Fruit fly (Drosophila melanogaster): ENCODE results near the gene CG42526.
A peak's percentile ranks its signal among the peaks of the same experiment; 100 is the strongest.

The CG42526 gene

DNA sequence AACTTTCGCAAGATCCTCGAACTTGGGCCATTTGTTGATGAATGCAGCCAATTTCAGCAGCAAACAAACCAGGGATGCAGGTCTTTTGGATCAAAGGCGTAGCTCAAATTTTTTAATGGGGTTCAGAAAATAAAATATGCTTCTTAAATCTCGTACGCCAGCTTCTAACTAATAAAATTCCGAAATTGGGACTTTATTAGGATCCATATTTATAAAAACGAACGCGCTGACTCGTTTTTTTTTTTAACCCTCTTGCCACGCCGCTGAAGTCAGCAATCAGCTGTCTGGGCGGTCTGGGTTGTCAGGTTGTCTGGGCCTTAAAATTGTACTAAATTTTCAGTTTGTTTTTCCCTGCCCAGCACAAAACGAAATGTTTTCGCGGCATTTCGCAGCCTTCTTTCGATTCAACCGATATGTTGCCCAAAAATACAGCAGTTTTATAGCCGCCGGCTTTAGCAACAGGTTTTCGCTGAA is 22.5 kb upstream of the CG42526 start, which contains the start of gene CG3437:
TSS of gene CG3437 (minus strand) at position 51 of the 474 bp plus-strand sequence.
- peak; percentile 96 for TF ChIP-seq CG7928 (GFP tag; optimal IDR thresholded peaks at IDR 0.05)
- peak; percentile 40 for TF ChIP-seq Dp (GFP tag; optimal IDR thresholded peaks at IDR 0.05)
- peak; percentile 99 for TF ChIP-seq CG2678 (tag; optimal IDR thresholded peaks at IDR 0.05)
- no peak for TF ChIP-seq h (optimal IDR thresholded peaks at IDR 0.05)
- TF ChIP-seq CG15514 (GFP tag; optimal IDR thresholded peaks at IDR 0.05), result peak; percentile 95
- TF ChIP-seq rib (GFP tag; IDR thresholded peaks at IDR 0.05), result peak; percentile 99
- TF ChIP-seq CG8290 (GFP tag; optimal IDR thresholded peaks at IDR 0.05), result peak; percentile 97
- TF ChIP-seq CG8290 (tag; optimal IDR thresholded peaks at IDR 0.05), result peak; percentile 96 to 98
- peak; percentile 99 for TF ChIP-seq Aef1 (GFP tag; IDR thresholded peaks at IDR 0.05)
- peak; percentile 96 for TF ChIP-seq aop (GFP tag; IDR thresholded peaks at IDR 0.05)
- peak; percentile 97 for TF ChIP-seq CG43689 (GFP tag; IDR thresholded peaks at IDR 0.05)
- peak; percentile 99 for TF ChIP-seq CG6689 (GFP tag; IDR thresholded peaks at IDR 0.05)
- TF ChIP-seq wek (GFP tag; optimal IDR thresholded peaks at IDR 0.05), result peak; percentile 90
- peak; percentile 97 for TF ChIP-seq CG9876 (GFP tag; optimal IDR thresholded peaks at IDR 0.05)
- TF ChIP-seq CG9215 (GFP tag; IDR thresholded peaks at IDR 0.05), result peak; percentile 99
- TF ChIP-seq D19B (GFP tag; optimal IDR thresholded peaks at IDR 0.05), result peak; percentile 94
- peak; percentile 98 for TF ChIP-seq Atf-2 (GFP tag; optimal IDR thresholded peaks at IDR 0.05)
- TF ChIP-seq insv (GFP tag; optimal IDR thresholded peaks at IDR 0.05), result peak; percentile 26 to 81
- no peak for TF ChIP-seq CG7963 (GFP tag; IDR thresholded peaks at IDR 0.05; ENCODE audit: partially characterized antibody)
- TF ChIP-seq CG14667 (GFP tag; IDR thresholded peaks at IDR 0.05), result peak; percentile 99
- TF ChIP-seq CG17328 (GFP tag; IDR thresholded peaks at IDR 0.05), result peak; percentile 99
- no peak for TF ChIP-seq D (optimal IDR thresholded peaks at IDR 0.05)
- TF ChIP-seq D (GFP tag; optimal IDR thresholded peaks at IDR 0.05), result peak; percentile 98
- TF ChIP-seq scrt (GFP tag; optimal IDR thresholded peaks at IDR 0.05), result peak; percentile 97
- peak; percentile 99 for TF ChIP-seq zfh2 (GFP tag; optimal IDR thresholded peaks at IDR 0.05)
- peak; percentile 99 for TF ChIP-seq CHES-1-like (GFP tag; optimal IDR thresholded peaks at IDR 0.05)
- peak; percentile 97 for TF ChIP-seq ERR (GFP tag; optimal IDR thresholded peaks at IDR 0.05)
- TF ChIP-seq CG12299 (tag; optimal IDR thresholded peaks at IDR 0.05), result peak; percentile 97
- TF ChIP-seq CG34422 (GFP tag; IDR thresholded peaks at IDR 0.05), result peak; percentile 100
- peak; percentile 97 for TF ChIP-seq tup (GFP tag; optimal IDR thresholded peaks at IDR 0.05)
- TF ChIP-seq Myb (GFP tag; optimal IDR thresholded peaks at IDR 0.05), result peak; percentile 92
- peak; percentile 99 for TF ChIP-seq E2f1 (GFP tag; IDR thresholded peaks at IDR 0.05)
- TF ChIP-seq Ptx1 (GFP tag; IDR thresholded peaks at IDR 0.05), result peak; percentile 100
- peak; percentile 99 for TF ChIP-seq CG14014 (GFP tag; IDR thresholded peaks at IDR 0.05)
- peak; percentile 97 for TF ChIP-seq gsb-n (tag; optimal IDR thresholded peaks at IDR 0.05)
- TF ChIP-seq CG4360 (GFP tag; IDR thresholded peaks at IDR 0.05), result peak; percentile 91
- peak; percentile 98 for TF ChIP-seq CG12391 (tag; optimal IDR thresholded peaks at IDR 0.05)
- peak; percentile 98 for TF ChIP-seq fd64A (GFP tag; optimal IDR thresholded peaks at IDR 0.05)
- peak; percentile 97 for TF ChIP-seq CG3407 (GFP tag; optimal IDR thresholded peaks at IDR 0.05)
- TF ChIP-seq sens (GFP tag), result peak; percentile 100
- TF ChIP-seq Max (GFP tag; optimal IDR thresholded peaks at IDR 0.05), result peak; percentile 97
- peak; percentile 97 for TF ChIP-seq CG7357 (GFP tag; IDR thresholded peaks at IDR 0.05)
- peak; percentile 98 for TF ChIP-seq CG15011 (GFP tag; optimal IDR thresholded peaks at IDR 0.05)
- TF ChIP-seq CG13424 (tag; optimal IDR thresholded peaks at IDR 0.05), result peak; percentile 99
- TF ChIP-seq Sry-δ (GFP tag; optimal IDR thresholded peaks at IDR 0.05), result peak; percentile 78
- TF ChIP-seq Opbp (GFP tag; IDR thresholded peaks at IDR 0.05; ENCODE audit: partially characterized antibody), result peak; percentile 48; the same call in 1 of the 3 replicates
- TF ChIP-seq Spps (tag; optimal IDR thresholded peaks at IDR 0.05), result peak; percentile 96
- peak; percentile 97 for TF ChIP-seq grau (tag; optimal IDR thresholded peaks at IDR 0.05)
- peak; percentile 97 to 99 for TF ChIP-seq Pdp1 (GFP tag; optimal IDR thresholded peaks at IDR 0.05)
- peak; percentile 99 for TF ChIP-seq tgo (GFP tag; IDR thresholded peaks at IDR 0.05)
- TF ChIP-seq CG10366 (GFP tag; IDR thresholded peaks at IDR 0.05), result peak; percentile 99
- peak; percentile 98 for TF ChIP-seq wdn (GFP tag; IDR thresholded peaks at IDR 0.05)
